Worm (Caenorhabditis elegans) whole organism, L2 larva: ENCODE measurements around the gene srh-173.

Experiments
- alr-1 ChIP-seq: fragments of 150-350 bp; optimal IDR thresholded peaks from 2 replicates; lab custom pipeline; 2014; ENCODE audit warnings: missing biosample characterization, missing genetic modification characterization
- ama-1 ChIP-seq: fragments of 150-350 bp; optimal IDR thresholded peaks from 2 replicates; lab custom pipeline; 2018; ENCODE audit warnings: inconsistent platforms
- blmp-1 ChIP-seq: sonication (generic microtip); optimal IDR thresholded peaks from 2 replicates; lab custom pipeline; 2017; ENCODE audit warnings: missing genetic modification characterization, mild to moderate bottlenecking, missing compliant biosample characterization, antibody characterized with exemption, moderate library complexity; ENCODE audit not compliant: insufficient read depth
- ceh-16 ChIP-seq: fragments of 150-350 bp; optimal IDR thresholded peaks from 2 replicates; lab custom pipeline; 2014; ENCODE audit warnings: missing biosample characterization, missing genetic modification characterization
- ceh-82 ChIP-seq: fragments of 150-350 bp; optimal IDR thresholded peaks from 2 replicates; lab custom pipeline; 2014; ENCODE audit warnings: missing biosample characterization, missing genetic modification characterization
- dmd-4 ChIP-seq: sonication (generic microtip); optimal IDR thresholded peaks from 2 replicates; lab custom pipeline; 2017; ENCODE audit warnings: missing biosample characterization, missing genetic modification characterization
- nhr-237 ChIP-seq: fragments of 150-350 bp; optimal IDR thresholded peaks from 2 replicates; lab custom pipeline; 2014; ENCODE audit warnings: missing biosample characterization, missing genetic modification characterization
- nhr-77 ChIP-seq: fragments of 150-350 bp; optimal IDR thresholded peaks from 2 replicates; lab custom pipeline; 2014; ENCODE audit warnings: missing biosample characterization, missing genetic modification characterization
- skn-1 ChIP-seq: sonication (generic microtip); optimal IDR thresholded peaks from 2 replicates; lab custom pipeline; 2017; ENCODE audit warnings: missing biosample characterization, missing genetic modification characterization
- snpc-4 ChIP-seq: fragments of 150-350 bp; optimal IDR thresholded peaks from 2 replicates; lab custom pipeline; 2014; ENCODE audit warnings: missing biosample characterization, missing genetic modification characterization
- unc-39 ChIP-seq: fragments of 150-350 bp; optimal IDR thresholded peaks from 2 replicates; lab custom pipeline; 2014; ENCODE audit warnings: missing biosample characterization, missing genetic modification characterization

DNA sequence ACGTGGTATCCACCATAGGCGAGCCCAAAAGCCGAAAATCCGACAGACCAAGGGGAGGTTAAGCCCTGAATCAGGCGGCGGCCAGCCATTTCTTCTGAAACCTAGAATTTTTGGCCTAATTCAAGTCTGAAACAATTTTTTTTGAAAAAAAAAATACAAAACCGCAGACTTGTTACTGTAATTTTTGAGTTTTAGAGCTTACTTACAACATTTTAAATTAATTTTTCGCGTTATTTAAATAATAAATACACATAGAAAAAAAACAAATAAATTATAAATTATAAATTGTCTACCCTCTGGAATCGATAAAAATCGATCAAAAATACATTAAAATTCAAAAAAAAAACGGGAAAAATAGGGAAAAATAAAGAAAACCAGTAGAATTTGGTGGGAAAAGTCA lies 26.6 kb upstream of the srh-173 start, which contains the start of gene dhs-24:
- TF ChIP-seq skn-1 (tag; lab: Kevin White, UChicago) = no peak
- TF ChIP-seq snpc-4 (tag; lab: Kevin White, UChicago) = no peak
- no peak for TF ChIP-seq ceh-16
- TF ChIP-seq unc-39 = no peak
- no peak for TF ChIP-seq nhr-237 (tag; lab: Kevin White, UChicago)
- TF ChIP-seq ama-1 = no peak
- no peak for TF ChIP-seq ceh-82
- TF ChIP-seq nhr-77 (tag; lab: Kevin White, UChicago) = no peak
- TF ChIP-seq dmd-4 (tag; lab: Kevin White, UChicago) = no peak
- TF ChIP-seq alr-1 (tag; lab: Kevin White, UChicago) = no peak
- no peak for TF ChIP-seq blmp-1 (tag; lab: Kevin White, UChicago)
